Fruit fly (Drosophila melanogaster) whole organism, embryonic: ENCODE measurements around the gene Sec61alpha.

Source experiments
- Atf3 ChIP-seq: fragments of 200-800 bp; sonication (Bioruptor generic); optimal IDR thresholded peaks from 3 replicates; lab custom pipeline; 2016; ENCODE audit warnings: missing biosample characterization, missing genetic modification characterization
- B-H2 ChIP-seq: fragments of 200-800 bp; sonication (Bioruptor generic); optimal IDR thresholded peaks from 2 replicates; lab custom pipeline; 2018; ENCODE audit warnings: missing biosample characterization, mild to moderate bottlenecking, missing genetic modification characterization
- Blimp-1 ChIP-seq: fragments of 200-800 bp; sonication (Bioruptor generic); optimal IDR thresholded peaks from 3 replicates; lab custom pipeline; 2018; ENCODE audit warnings: missing biosample characterization, missing genetic modification characterization, mild to moderate bottlenecking, moderate library complexity, missing genetic modification reagents
- CG10147 ChIP-seq: fragments of 200-800 bp; sonication (Bioruptor generic); optimal IDR thresholded peaks from 2 replicates; lab custom pipeline; 2019; ENCODE audit warnings: missing biosample characterization, mild to moderate bottlenecking, missing genetic modification characterization, moderate library complexity
- CG10209 ChIP-seq: fragments of 200-800 bp; sonication (Bioruptor generic); optimal IDR thresholded peaks from 3 replicates; lab custom pipeline; 2017; ENCODE audit warnings: missing biosample characterization, mild to moderate bottlenecking, missing genetic modification characterization, missing genetic modification reagents
- CG12104 ChIP-seq: fragments of 200-800 bp; sonication (Bioruptor generic); optimal IDR thresholded peaks from 3 replicates; lab custom pipeline; 2016; ENCODE audit warnings: missing biosample characterization, missing genetic modification characterization
- CG12219 ChIP-seq: fragments of 200-800 bp; sonication (Bioruptor generic); optimal IDR thresholded peaks from 3 replicates; lab custom pipeline; 2018; ENCODE audit warnings: missing biosample characterization, mild to moderate bottlenecking, missing genetic modification characterization
- CG1233 ChIP-seq: fragments of 200-800 bp; sonication (Bioruptor generic); optimal IDR thresholded peaks from 4 replicates; lab custom pipeline; 2018; ENCODE audit warnings: missing biosample characterization, mild to moderate bottlenecking, missing genetic modification characterization
- CG12942 ChIP-seq: fragments of 200-800 bp; sonication (Bioruptor generic); optimal IDR thresholded peaks from 3 replicates; lab custom pipeline; 2016; ENCODE audit warnings: missing biosample characterization, missing genetic modification characterization
- CG14667 ChIP-seq: fragments of 200-800 bp; sonication (Bioruptor generic); IDR thresholded peaks from 2 replicates; pipeline ENCODE4 v1.3.6; 2022; ENCODE audit warnings: missing biosample characterization, missing genetic modification characterization
- CG14860 ChIP-seq: fragments of 200-800 bp; sonication (Bioruptor generic); IDR thresholded peaks from 3 replicates; pipeline ENCODE4 v1.3.6; 2022; ENCODE audit warnings: missing biosample characterization, missing genetic modification characterization; ENCODE audit not compliant: partially characterized antibody
- CG15011 ChIP-seq: fragments of 200-800 bp; sonication (Bioruptor generic); optimal IDR thresholded peaks from 3 replicates; lab custom pipeline; 2018; ENCODE audit warnings: missing biosample characterization, mild to moderate bottlenecking, missing genetic modification characterization
- CG16813 ChIP-seq: fragments of 200-800 bp; sonication (Bioruptor generic); IDR thresholded peaks from 3 replicates; pipeline ENCODE4 v1.3.6; 2022; ENCODE audit warnings: missing biosample characterization, missing genetic modification characterization; ENCODE audit not compliant: partially characterized antibody
- CG18476 ChIP-seq: fragments of 200-800 bp; sonication (Bioruptor generic); optimal IDR thresholded peaks from 2 replicates; lab custom pipeline; 2016; ENCODE audit warnings: missing biosample characterization, mild to moderate bottlenecking, missing genetic modification characterization
- CG2678 ChIP-seq: fragments of 200-800 bp; sonication (Bioruptor generic); optimal IDR thresholded peaks from 3 replicates; lab custom pipeline; 2019; ENCODE audit warnings: missing biosample characterization, mild to moderate bottlenecking, missing genetic modification characterization, moderate library complexity
- CG33213 ChIP-seq: fragments of 200-800 bp; sonication (Bioruptor generic); optimal IDR thresholded peaks from 3 replicates; lab custom pipeline; 2016; ENCODE audit warnings: missing biosample characterization, missing genetic modification characterization
- CG4404 ChIP-seq: fragments of 200-800 bp; sonication (Bioruptor generic); IDR thresholded peaks from 2 replicates; pipeline ENCODE4 v1.3.6; 2022; ENCODE audit warnings: missing biosample characterization, missing genetic modification characterization
- CG4854 ChIP-seq: fragments of 200-800 bp; sonication (Bioruptor generic); optimal IDR thresholded peaks from 2 replicates; lab custom pipeline; 2016; ENCODE audit warnings: missing biosample characterization, missing genetic modification characterization, inconsistent platforms
- CG5245 ChIP-seq: fragments of 200-800 bp; sonication (Bioruptor generic); optimal IDR thresholded peaks from 3 replicates; lab custom pipeline; 2016; ENCODE audit warnings: missing biosample characterization, missing genetic modification characterization
- CG7745 ChIP-seq: fragments of 200-800 bp; sonication (Bioruptor generic); optimal IDR thresholded peaks from 2 replicates; lab custom pipeline; 2018; ENCODE audit warnings: missing biosample characterization, mild to moderate bottlenecking, missing genetic modification characterization, moderate library complexity
- Eip74EF ChIP-seq, 2 experiments: fragments of 200-800 bp in 1 of 2; fragments of >200 bp in 1 of 2; sonication (Bioruptor generic) in 1 of 2; optimal IDR thresholded peaks; 2 replicates each; lab custom pipeline; 2017 to 2019; ENCODE audit warnings: missing biosample characterization in 2 of 2, missing genetic modification characterization in 2 of 2, mild to moderate bottlenecking in 1 of 2, moderate library complexity in 1 of 2
- Fer2 ChIP-seq: fragments of 200-800 bp; sonication (Bioruptor generic); optimal IDR thresholded peaks from 2 replicates; lab custom pipeline; 2018; ENCODE audit warnings: missing biosample characterization, mild to moderate bottlenecking, missing genetic modification characterization, moderate library complexity
- HmgZ ChIP-seq: fragments of 200-800 bp; sonication (Bioruptor generic); optimal IDR thresholded peaks from 2 replicates; lab custom pipeline; 2018; ENCODE audit warnings: missing biosample characterization, mild to moderate bottlenecking, missing genetic modification characterization
- Hr3 ChIP-seq: fragments of 200-800 bp; sonication (Bioruptor generic); optimal IDR thresholded peaks from 3 replicates; lab custom pipeline; 2016; ENCODE audit warnings: missing biosample characterization, missing genetic modification characterization
- Lhr ChIP-seq: fragments of 200-800 bp; sonication (Bioruptor generic); optimal IDR thresholded peaks from 3 replicates; lab custom pipeline; 2017; ENCODE audit warnings: mild to moderate bottlenecking, missing biosample characterization, missing genetic modification reagents, missing genetic modification characterization
- Myb ChIP-seq: fragments of 200-800 bp; sonication (Bioruptor generic); optimal IDR thresholded peaks from 2 replicates; lab custom pipeline; 2016; ENCODE audit warnings: missing biosample characterization, missing genetic modification characterization
- Six4 ChIP-seq: fragments of 200-800 bp; sonication (Bioruptor generic); optimal IDR thresholded peaks from 2 replicates; lab custom pipeline; 2016; ENCODE audit warnings: missing biosample characterization, missing genetic modification characterization
- Sox100B ChIP-seq: fragments of 200-800 bp; sonication (Bioruptor generic); optimal IDR thresholded peaks from 3 replicates; lab custom pipeline; 2018; ENCODE audit warnings: missing biosample characterization, mild to moderate bottlenecking, missing genetic modification characterization
- Sry-β ChIP-seq: fragments of 200-800 bp; sonication (Bioruptor generic); optimal IDR thresholded peaks from 2 replicates; lab custom pipeline; 2018; ENCODE audit warnings: missing biosample characterization, mild to moderate bottlenecking, missing genetic modification characterization, moderate library complexity
- Sry-δ ChIP-seq: fragments of 200-800 bp; sonication (Bioruptor generic); optimal IDR thresholded peaks from 2 replicates; lab custom pipeline; 2016; ENCODE audit warnings: missing biosample characterization, missing genetic modification characterization
- Stat92E ChIP-seq, 3 experiments: fragments of >200 bp in 2 of 3; fragments of 200-800 bp in 1 of 3; sonication (Bioruptor generic) in 1 of 3; optimal IDR thresholded peaks; 2 replicates each; lab custom pipeline; 2017 to 2019; ENCODE audit warnings: missing biosample characterization in 3 of 3, missing genetic modification characterization in 3 of 3, mild to moderate bottlenecking in 1 of 3, moderate library complexity in 1 of 3
- abd-A ChIP-seq: fragments of 200-800 bp; sonication (Bioruptor generic); optimal IDR thresholded peaks from 3 replicates; lab custom pipeline; 2019; ENCODE audit warnings: missing biosample characterization, mild to moderate bottlenecking, missing genetic modification characterization, moderate library complexity
- aop ChIP-seq: fragments of 200-800 bp; sonication (Bioruptor generic); IDR thresholded peaks from 2 replicates; pipeline ENCODE4 v1.3.6; 2022; ENCODE audit warnings: missing biosample characterization, missing genetic modification characterization
- bab2 ChIP-seq: fragments of 200-800 bp; sonication (Bioruptor generic); optimal IDR thresholded peaks from 2 replicates; lab custom pipeline; 2016; ENCODE audit warnings: missing biosample characterization, missing genetic modification characterization
- chif ChIP-seq, 2 experiments: fragments of 200-800 bp; sonication (Bioruptor generic); optimal IDR thresholded peaks; 3 replicates each; lab custom pipeline; 2016; ENCODE audit warnings: missing biosample characterization in 2 of 2, missing genetic modification characterization in 2 of 2
- ci ChIP-seq: fragments of 200-800 bp; sonication (Bioruptor generic); IDR thresholded peaks from 3 replicates; pipeline ENCODE4 v1.3.6; 2022; ENCODE audit warnings: missing biosample characterization, missing genetic modification characterization
- dpn ChIP-seq, 2 experiments: fragments of 200-800 bp; sonication (Bioruptor generic); optimal IDR thresholded peaks; 3 replicates each; lab custom pipeline; 2016; ENCODE audit warnings: missing biosample characterization in 2 of 2, missing genetic modification characterization in 2 of 2
- emc ChIP-seq: fragments of 200-800 bp; sonication (Bioruptor generic); optimal IDR thresholded peaks from 2 replicates; lab custom pipeline; 2016; ENCODE audit warnings: missing biosample characterization, missing genetic modification characterization
- eve ChIP-seq, 2 experiments: fragments of >200 bp; optimal IDR thresholded peaks; 2 replicates each; lab custom pipeline; 2017; ENCODE audit warnings: missing biosample characterization in 2 of 2, missing genetic modification characterization in 2 of 2
- fd102C ChIP-seq: fragments of 200-800 bp; sonication (Bioruptor generic); optimal IDR thresholded peaks from 2 replicates; lab custom pipeline; 2018; ENCODE audit warnings: missing biosample characterization, mild to moderate bottlenecking, missing genetic modification characterization, moderate library complexity
- fd3F ChIP-seq: fragments of 200-800 bp; sonication (Bioruptor generic); optimal IDR thresholded peaks from 2 replicates; lab custom pipeline; 2018; ENCODE audit warnings: missing biosample characterization, mild to moderate bottlenecking, missing genetic modification characterization, moderate library complexity
- maf-S ChIP-seq: fragments of 200-800 bp; sonication (Bioruptor generic); optimal IDR thresholded peaks from 2 replicates; lab custom pipeline; 2016; ENCODE audit warnings: missing biosample characterization, missing genetic modification characterization
- nerfin-2 ChIP-seq: fragments of 200-800 bp; sonication (Bioruptor generic); IDR thresholded peaks from 2 replicates; pipeline ENCODE4 v1.3.6; 2022; ENCODE audit warnings: missing biosample characterization, missing genetic modification characterization; ENCODE audit not compliant: partially characterized antibody
- org-1 ChIP-seq: fragments of 200-800 bp; sonication (Bioruptor generic); optimal IDR thresholded peaks from 2 replicates; lab custom pipeline; 2017; ENCODE audit warnings: missing biosample characterization, missing genetic modification characterization
- pnt ChIP-seq: fragments of 200-800 bp; sonication (Bioruptor generic); optimal IDR thresholded peaks from 3 replicates; lab custom pipeline; 2016; ENCODE audit warnings: missing biosample characterization, missing genetic modification characterization
- seq ChIP-seq: fragments of 200-800 bp; sonication (Bioruptor generic); IDR thresholded peaks from 2 replicates; pipeline ENCODE4 v1.3.6; 2022; ENCODE audit warnings: missing biosample characterization, missing genetic modification characterization
- ssp ChIP-seq: fragments of 200-800 bp; sonication (Bioruptor generic); IDR thresholded peaks from 2 replicates; pipeline ENCODE4 v1.3.6; 2022; ENCODE audit warnings: missing biosample characterization, missing genetic modification characterization
- tna ChIP-seq: fragments of 200-800 bp; sonication (Bioruptor generic); IDR thresholded peaks from 2 replicates; pipeline ENCODE4 v1.3.6; 2022; ENCODE audit warnings: missing biosample characterization, missing genetic modification characterization; ENCODE audit not compliant: partially characterized antibody
- vnd ChIP-seq: fragments of 200-800 bp; sonication (Bioruptor generic); IDR thresholded peaks from 3 replicates; pipeline ENCODE4 v1.3.6; 2022; ENCODE audit warnings: missing biosample characterization, missing genetic modification characterization; ENCODE audit not compliant: partially characterized antibody

Gene Sec61alpha

dm6 chr2L:6488676-6489140 lies 8.3 kb upstream of the Sec61alpha start, which contains the start of the genes KFase and epsilonCOP (continued):
- TF ChIP-seq maf-S (GFP tag; lab: Kevin White, UChicago), result peak; percentile 52
- TF ChIP-seq Sry-δ (GFP tag; lab: Kevin White, UChicago), result peak; percentile 75
- peak; percentile 51 for TF ChIP-seq Hr3 (GFP tag; lab: Kevin White, UChicago)
- peak; percentile 45 for TF ChIP-seq HmgZ (tag; lab: Kevin White, UChicago)
- TF ChIP-seq CG12104 (GFP tag; lab: Kevin White, UChicago), result peak; percentile 63
- peak; percentile 38 for TF ChIP-seq CG18476
- TF ChIP-seq CG16813 (GFP tag; lab: Robert Waterston, UW), result peak; percentile 68
- peak; percentile 90 for TF ChIP-seq Myb (GFP tag; lab: Kevin White, UChicago)
- TF ChIP-seq tna (GFP tag; lab: Robert Waterston, UW), result peak; percentile 57; the same call in 1 of the 2 replicates
- peak; percentile 56; the same call in 2 of the 3 replicates for TF ChIP-seq ci (GFP tag; lab: Robert Waterston, UW)
- peak; percentile 80 for TF ChIP-seq ssp
- TF ChIP-seq Blimp-1 (GFP tag; lab: Kevin White, UChicago), result peak; percentile 49
- peak; percentile 63 for TF ChIP-seq CG2678
- TF ChIP-seq CG10209 (GFP tag; lab: Kevin White, UChicago), result peak; percentile 41
- peak; percentile 45 to 55 for TF ChIP-seq dpn (GFP tag; optimal IDR thresholded peaks at IDR 0.05; lab: Kevin White, UChicago)
- TF ChIP-seq B-H2 (GFP tag; lab: Kevin White, UChicago), result peak; percentile 39
- TF ChIP-seq aop (GFP tag; lab: Robert Waterston, UW), result no peak
- peak; percentile 77 for TF ChIP-seq CG33213 (GFP tag; lab: Kevin White, UChicago)
- peak; percentile 58 for TF ChIP-seq vnd (GFP tag; lab: Robert Waterston, UW)
- TF ChIP-seq chif (GFP tag; optimal IDR thresholded peaks at IDR 0.05; lab: Kevin White, UChicago), result peak; percentile 34 to 36
- TF ChIP-seq CG10147 (GFP tag; lab: Kevin White, UChicago), result peak; percentile 40
- peak; percentile 71 for TF ChIP-seq CG12942 (GFP tag; lab: Kevin White, UChicago)
- TF ChIP-seq abd-A, result no peak
- TF ChIP-seq fd3F, result peak; percentile 13
- TF ChIP-seq Eip74EF (GFP tag; optimal IDR thresholded peaks at IDR 0.05; lab: Kevin White, UChicago), result peak in 1 of 2 experiments; percentile 57
- TF ChIP-seq Stat92E (GFP tag; optimal IDR thresholded peaks at IDR 0.05; lab: Kevin White, UChicago), result no peak
- TF ChIP-seq Fer2, result peak; percentile 29
- TF ChIP-seq emc, result peak; percentile 6
- peak; percentile 38 for TF ChIP-seq CG5245
- TF ChIP-seq org-1 (GFP tag; lab: Kevin White, UChicago), result no peak
- TF ChIP-seq Six4 (GFP tag; lab: Kevin White, UChicago), result no peak
- peak; percentile 42 for TF ChIP-seq CG4854 (GFP tag; lab: Kevin White, UChicago)
- TF ChIP-seq CG14860 (GFP tag; lab: Robert Waterston, UW), result no peak; the same call in 1 of the 3 replicates
- TF ChIP-seq Sry-β (GFP tag; lab: Kevin White, UChicago), result no peak
- TF ChIP-seq CG7745, result peak; percentile 95
- TF ChIP-seq Atf3 (GFP tag; lab: Kevin White, UChicago), result peak; percentile 20
- no peak for TF ChIP-seq CG14667 (GFP tag; lab: Robert Waterston, UW)
- peak; percentile 63 for TF ChIP-seq nerfin-2 (GFP tag; lab: Robert Waterston, UW)
- TF ChIP-seq CG4404, result peak; percentile 15; the same call in 1 of the 2 replicates
- TF ChIP-seq Sox100B (GFP tag; lab: Kevin White, UChicago), result no peak
- no peak for TF ChIP-seq fd102C (GFP tag; lab: Kevin White, UChicago)
- no peak for TF ChIP-seq seq (GFP tag; lab: Robert Waterston, UW)
- TF ChIP-seq CG15011, result peak; percentile 45
- no peak for TF ChIP-seq eve (GFP tag; optimal IDR thresholded peaks at IDR 0.05; lab: Kevin White, UChicago)
- TF ChIP-seq pnt (GFP tag; lab: Kevin White, UChicago), result no peak
- TF ChIP-seq CG12219 (GFP tag; lab: Kevin White, UChicago), result no peak
- peak; percentile 83 for TF ChIP-seq Lhr
- peak; percentile 59 for TF ChIP-seq bab2 (GFP tag; lab: Kevin White, UChicago)
- peak; percentile 33 for TF ChIP-seq CG1233 (GFP tag; lab: Kevin White, UChicago)
